Fruit fly (Drosophila melanogaster): Measurements from ENCODE around the gene CG5568.

DNA sequence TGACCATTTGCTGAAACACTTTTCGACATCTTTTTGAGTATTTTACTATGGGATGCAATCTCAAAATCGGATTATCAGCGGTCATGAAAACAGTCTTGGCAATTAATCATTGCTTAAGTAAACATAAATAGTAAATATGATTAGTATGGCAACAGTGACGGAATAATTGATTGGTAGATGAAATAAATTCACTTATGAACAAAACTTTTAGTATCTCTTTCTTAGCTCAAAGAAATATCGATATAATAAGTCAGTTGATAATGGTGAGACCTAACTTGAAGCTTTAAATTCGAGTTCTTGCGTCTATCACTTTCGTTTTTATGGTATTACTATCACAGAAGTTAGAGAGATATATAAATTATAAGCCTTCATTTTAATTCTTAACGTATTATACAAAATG lies at the start of gene CG5568:
- no peak for TF ChIP-seq CG12605 (GFP tag; IDR thresholded peaks at IDR 0.05)
- no peak for TF ChIP-seq fd96Ca (GFP tag; IDR thresholded peaks at IDR 0.05)
- TF ChIP-seq CG17806 (tag; optimal IDR thresholded peaks at IDR 0.05): no peak
- TF ChIP-seq CG10348 (GFP tag; IDR thresholded peaks at IDR 0.05): no peak

Measured in whole organism, pupa.